Worm (Caenorhabditis elegans) whole organism, early embryonic: Measurements from ENCODE around the gene ptc-3.

Source experiments
- B0310.2 ChIP-seq: sonication (generic microtip); optimal IDR thresholded peaks from 2 replicates; lab custom pipeline; 2016; ENCODE audit warnings: mild to moderate bottlenecking, missing genetic modification characterization, missing compliant biosample characterization
- F13C5.2 ChIP-seq: sonication (generic microtip); optimal IDR thresholded peaks from 2 replicates; lab custom pipeline; 2017; ENCODE audit warnings: mild to moderate bottlenecking, missing genetic modification characterization, inconsistent platforms, missing compliant biosample characterization
- aly-1 ChIP-seq: sonication (generic microtip); optimal IDR thresholded peaks from 2 replicates; lab custom pipeline; 2016; ENCODE audit warnings: missing genetic modification characterization, missing compliant biosample characterization
- ama-1 ChIP-seq: fragments of 150-350 bp; optimal IDR thresholded peaks from 2 replicates; lab custom pipeline; 2014
- ceh-13 ChIP-seq: fragments of 200-800 bp; sonication (Bioruptor generic); optimal IDR thresholded peaks from 2 replicates; lab custom pipeline; 2018; ENCODE audit warnings: mild to moderate bottlenecking, missing genetic modification characterization, missing compliant biosample characterization
- ceh-36 ChIP-seq: sonication (generic microtip); optimal IDR thresholded peaks from 2 replicates; lab custom pipeline; 2016; ENCODE audit warnings: missing genetic modification characterization, inconsistent platforms, missing compliant biosample characterization
- ets-7 ChIP-seq: sonication (generic microtip); optimal IDR thresholded peaks from 2 replicates; lab custom pipeline; 2016; ENCODE audit warnings: missing genotype, missing genetic modification characterization, missing compliant biosample characterization
- flt-1 ChIP-seq: fragments of 200-800 bp; sonication (Bioruptor generic); IDR thresholded peaks from 2 replicates; pipeline ENCODE4 v1.3.6; 2022; ENCODE audit warnings: missing genetic modification characterization, missing compliant biosample characterization
- hmbx-1 ChIP-seq: sonication (generic microtip); optimal IDR thresholded peaks from 2 replicates; lab custom pipeline; 2016; ENCODE audit warnings: mild to moderate bottlenecking, missing genetic modification characterization, missing compliant biosample characterization
- hmg-4 ChIP-seq: fragments of 200-800 bp; sonication (Bioruptor generic); optimal IDR thresholded peaks from 2 replicates; lab custom pipeline; 2018; ENCODE audit warnings: mild to moderate bottlenecking, missing genetic modification characterization, missing compliant biosample characterization
- hnd-1 ChIP-seq: sonication (generic microtip); optimal IDR thresholded peaks from 2 replicates; lab custom pipeline; 2016; ENCODE audit warnings: missing genetic modification characterization, missing compliant biosample characterization
- pes-1 ChIP-seq: fragments of 200-800 bp; sonication (Bioruptor generic); IDR thresholded peaks from 2 replicates; pipeline ENCODE4 v1.3.6; 2022; ENCODE audit warnings: missing genetic modification reagents, missing genetic modification characterization, missing compliant biosample characterization
- scrt-1 ChIP-seq: fragments of 200-800 bp; sonication (Bioruptor generic); IDR thresholded peaks from 2 replicates; pipeline ENCODE4 v1.3.6; 2022; ENCODE audit warnings: missing genetic modification characterization, missing compliant biosample characterization
- sea-1 ChIP-seq: fragments of 200-800 bp; sonication (Bioruptor generic); conservative IDR thresholded peaks from 2 replicates; pipeline ENCODE4 v1.3.6; 2022; ENCODE audit warnings: missing genetic modification characterization, missing compliant biosample characterization
- tbx-11 ChIP-seq: fragments of 200-800 bp; sonication (Bioruptor generic); IDR thresholded peaks from 2 replicates; pipeline ENCODE4 v1.3.6; 2022; ENCODE audit warnings: missing genetic modification characterization, missing compliant biosample characterization
- tbx-37 ChIP-seq: fragments of 200-800 bp; sonication (Bioruptor generic); conservative IDR thresholded peaks from 2 replicates; pipeline ENCODE4 v1.3.6; 2022; ENCODE audit warnings: missing genetic modification reagents, missing genetic modification characterization, missing compliant biosample characterization
- tra-4 ChIP-seq: sonication (generic microtip); optimal IDR thresholded peaks from 2 replicates; lab custom pipeline; 2017; ENCODE audit warnings: missing genetic modification characterization, missing compliant biosample characterization

Gene ptc-3

DNA sequence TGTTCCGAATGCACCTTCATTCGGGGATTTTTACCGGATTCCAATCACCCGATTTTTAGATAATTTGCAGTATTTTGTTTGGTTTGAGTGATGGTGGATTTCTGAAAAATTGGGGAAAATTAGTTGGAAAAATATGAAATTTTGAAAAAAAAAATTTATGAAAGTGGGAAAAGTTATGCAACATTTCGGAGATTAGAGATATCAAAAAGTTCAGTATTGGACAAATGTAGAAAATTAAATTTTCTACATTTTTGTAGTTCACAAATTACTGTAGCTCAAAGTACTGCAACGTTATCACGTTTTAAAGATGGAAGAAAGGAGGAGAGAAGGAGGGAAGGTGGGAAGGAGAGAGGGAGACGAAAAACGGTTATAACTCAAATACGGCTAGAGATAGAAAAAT lies at the start of gene ptc-3:
Gene ptc-3 (minus strand): TSS at position 101 of the 400 bp plus-strand sequence.
- no peak for TF ChIP-seq sea-1 (GFP tag; lab: Robert Waterston, UW)
- no peak for TF ChIP-seq hmg-4
- no peak for TF ChIP-seq F13C5.2

DNA sequence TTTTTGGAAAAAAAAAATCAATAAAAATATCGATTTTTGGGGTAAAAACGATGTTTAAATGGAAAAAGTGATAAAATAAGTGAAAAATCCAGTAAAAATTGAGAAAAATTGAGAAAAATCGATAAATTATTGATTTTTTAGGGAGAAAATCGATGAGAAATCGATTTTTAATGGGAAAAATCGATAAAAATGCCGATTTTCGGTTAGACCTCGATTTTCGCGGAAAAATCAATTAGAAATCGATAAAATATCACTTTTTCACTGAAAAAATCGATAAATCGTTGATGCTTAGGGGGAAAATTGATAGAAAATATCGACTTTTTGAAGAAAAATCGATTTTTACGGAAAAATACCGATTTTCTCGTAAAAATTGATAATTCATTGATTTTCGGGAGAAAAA lies 48.8 kb upstream of the ptc-3 start:
- no peak for TF ChIP-seq ceh-36 (tag; lab: Kevin White, UChicago)
- no peak for TF ChIP-seq tbx-37 (GFP tag; lab: Robert Waterston, UW)
- TF ChIP-seq ceh-13 (GFP tag; lab: Kevin White, UChicago): no peak
- TF ChIP-seq B0310.2 (tag; lab: Kevin White, UChicago): no peak
- no peak for TF ChIP-seq ets-7 (tag; lab: Kevin White, UChicago)
- TF ChIP-seq hnd-1 (tag; lab: Kevin White, UChicago): no peak
- no peak for TF ChIP-seq pes-1
- TF ChIP-seq scrt-1 (GFP tag; lab: Robert Waterston, UW): no peak
- TF ChIP-seq tbx-11: no peak
- TF ChIP-seq sea-1 (GFP tag; lab: Robert Waterston, UW): no peak
- TF ChIP-seq F13C5.2: no peak

DNA sequence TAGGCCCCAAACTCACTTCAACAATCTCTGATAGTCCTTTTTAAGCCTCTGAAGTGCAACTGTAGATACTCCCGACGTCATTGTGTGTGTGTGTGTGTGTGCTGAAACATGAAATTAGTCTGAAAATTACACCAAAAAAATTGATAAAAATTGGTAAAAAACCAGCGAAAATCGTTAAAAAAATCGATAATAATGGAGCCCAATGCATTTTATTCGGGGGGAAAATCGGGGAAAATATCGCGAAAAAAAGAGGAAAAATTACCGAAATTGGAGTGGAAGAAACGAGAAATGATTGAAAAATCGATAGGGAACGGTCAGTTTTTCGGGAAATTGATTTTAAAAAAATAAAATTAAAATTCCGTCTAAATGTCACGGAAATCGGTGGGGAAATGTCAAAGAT lies 47.9 kb upstream of the ptc-3 start, which contains the start of gene ubc-26:
Gene ubc-26 (minus strand): TSS at position 101 of the 400 bp plus-strand sequence.
- TF ChIP-seq tbx-11 (no peak), pes-1 (no peak), hnd-1 (tag; lab: Kevin White, UChicago) (no peak), hmg-4 (no peak), tra-4 (tag; lab: Kevin White, UChicago) (no peak), ets-7 (tag; lab: Kevin White, UChicago) (no peak), ama-1 (lab: Kevin White, UChicago) (no peak), B0310.2 (tag; lab: Kevin White, UChicago) (no peak), aly-1 (tag; lab: Kevin White, UChicago) (no peak), flt-1 (GFP tag; lab: Robert Waterston, UW) (no peak), scrt-1 (GFP tag; lab: Robert Waterston, UW) (no peak), F13C5.2 (no peak), ceh-36 (tag; lab: Kevin White, UChicago) (no peak)

DNA sequence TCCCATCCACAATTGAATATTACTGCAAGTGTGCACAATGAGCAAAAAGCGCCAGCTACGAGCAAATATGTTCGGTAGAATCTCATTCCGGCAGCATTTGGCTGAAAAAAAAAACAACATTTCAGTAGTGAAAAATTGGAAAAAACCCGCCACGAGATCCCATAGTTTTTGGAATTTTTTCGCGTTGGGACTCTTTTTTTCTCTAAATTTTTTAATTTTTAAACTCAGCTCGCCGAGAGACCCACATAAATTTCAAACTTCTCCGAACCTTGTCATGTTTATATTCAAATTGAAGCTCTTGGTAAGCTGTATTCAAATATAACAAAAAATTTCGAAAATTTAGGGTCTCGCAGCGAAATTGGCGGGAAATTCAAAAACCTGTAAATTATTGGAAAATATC lies 41.9 kb upstream of the ptc-3 start, which contains the start of gene sqv-2:
Gene sqv-2 (minus strand): TSS at position 101 of the 400 bp plus-strand sequence.
- TF ChIP-seq ama-1 (lab: Kevin White, UChicago) (no peak), hmg-4 (no peak), scrt-1 (GFP tag; lab: Robert Waterston, UW) (no peak)

DNA sequence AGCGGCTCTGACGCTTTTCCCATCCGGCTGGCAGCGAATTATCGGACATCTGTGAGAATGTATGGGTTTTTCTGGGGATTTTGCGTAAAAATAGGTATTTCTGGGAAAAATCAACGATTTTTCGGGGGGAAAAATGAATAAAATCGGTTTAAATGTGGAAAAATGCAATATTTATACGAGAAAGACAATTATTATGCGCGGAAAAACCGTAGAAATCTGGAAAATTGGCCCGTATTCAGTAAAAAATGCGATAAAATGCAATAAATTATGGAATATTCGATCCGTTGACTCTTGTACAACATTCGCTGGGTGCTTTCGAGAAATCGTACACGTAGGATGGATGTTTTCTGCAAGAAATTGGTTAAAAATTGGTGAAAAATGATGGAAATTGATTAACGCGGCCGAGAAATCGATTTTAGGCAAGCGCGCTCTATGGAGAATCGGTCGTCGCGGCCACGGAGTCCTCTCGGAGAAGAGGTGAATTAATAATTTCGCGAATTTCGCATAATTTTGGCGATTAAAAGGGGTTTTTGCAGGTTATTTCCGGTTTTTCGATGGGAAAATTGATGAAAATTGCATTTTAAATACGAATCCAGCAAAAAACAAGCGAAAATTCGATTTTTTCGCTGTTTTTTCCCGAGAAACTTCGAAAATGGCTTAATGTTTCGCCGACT lies 36.7 kb upstream of the ptc-3 start, which contains the start of gene pinn-1:
Gene pinn-1 (minus strand): TSS at position 51 of the 674 bp plus-strand sequence.
- peak; percentile 79 for TF ChIP-seq pes-1
- peak; percentile 77 for TF ChIP-seq tbx-37 (GFP tag; lab: Robert Waterston, UW)
- peak; percentile 37 for TF ChIP-seq F13C5.2
- no peak for TF ChIP-seq B0310.2 (tag; lab: Kevin White, UChicago)
- no peak for TF ChIP-seq hmbx-1
- peak; percentile 61; the same call in 1 of the 2 replicates for TF ChIP-seq flt-1 (GFP tag; lab: Robert Waterston, UW)
- no peak for TF ChIP-seq tbx-11
- no peak for TF ChIP-seq hmg-4
- TF ChIP-seq hnd-1 (tag; lab: Kevin White, UChicago): peak; percentile 19
- TF ChIP-seq sea-1 (GFP tag; lab: Robert Waterston, UW): no peak; the same call in 1 of the 2 replicates
- TF ChIP-seq tra-4 (tag; lab: Kevin White, UChicago): no peak
- no peak for TF ChIP-seq ets-7 (tag; lab: Kevin White, UChicago)
- no peak for TF ChIP-seq ceh-13 (GFP tag; lab: Kevin White, UChicago)

DNA sequence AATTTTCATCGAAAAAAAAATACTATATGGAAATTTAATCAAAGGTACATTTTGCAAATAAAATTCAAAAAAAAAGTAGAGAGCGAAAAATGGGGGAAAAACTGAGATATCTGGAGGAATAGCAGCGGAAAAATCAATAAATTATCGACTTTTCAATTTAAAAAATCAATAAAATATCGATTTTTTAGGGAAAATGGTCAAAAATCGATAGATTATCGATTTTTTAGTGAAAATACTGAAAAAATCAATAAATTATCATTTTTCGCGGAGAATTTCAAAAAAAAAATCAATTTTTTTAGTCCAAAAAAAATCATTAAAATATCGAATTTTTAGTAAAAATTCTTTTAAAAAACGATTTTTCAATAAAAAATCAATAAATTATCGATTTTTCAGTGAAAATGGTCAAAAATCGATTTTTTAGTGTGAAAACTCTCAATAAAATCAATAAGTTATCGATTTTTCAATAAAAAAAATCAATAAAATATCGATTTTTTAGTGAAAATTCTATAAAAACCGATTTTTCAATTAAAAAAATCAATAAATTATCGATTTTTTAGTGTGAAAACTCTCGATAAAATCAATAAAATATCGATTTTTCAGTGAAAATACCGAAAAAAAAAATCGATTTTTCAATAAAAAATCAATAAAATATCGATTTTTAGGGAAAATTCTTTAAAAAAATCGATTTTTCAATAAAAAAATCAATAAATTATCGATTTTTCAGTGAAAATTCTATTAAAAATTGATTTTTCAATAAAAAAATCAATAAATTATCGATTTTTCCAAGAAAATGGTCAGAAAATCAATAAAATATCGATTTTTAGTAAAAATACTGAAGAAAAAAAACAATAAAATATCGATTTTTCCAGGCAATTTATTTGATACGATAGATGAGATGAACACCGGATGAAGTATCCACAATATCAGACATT lies 33.4 kb upstream of the ptc-3 start:
- TF ChIP-seq aly-1 (tag; lab: Kevin White, UChicago) (no peak), scrt-1 (GFP tag; lab: Robert Waterston, UW) (no peak), ceh-36 (tag; lab: Kevin White, UChicago) (no peak), B0310.2 (tag; lab: Kevin White, UChicago) (no peak), F13C5.2 (no peak), hmg-4 (no peak), hnd-1 (tag; lab: Kevin White, UChicago) (no peak), hmbx-1 (no peak), pes-1 (no peak), ets-7 (tag; lab: Kevin White, UChicago) (no peak), ama-1 (lab: Kevin White, UChicago) (no peak)

DNA sequence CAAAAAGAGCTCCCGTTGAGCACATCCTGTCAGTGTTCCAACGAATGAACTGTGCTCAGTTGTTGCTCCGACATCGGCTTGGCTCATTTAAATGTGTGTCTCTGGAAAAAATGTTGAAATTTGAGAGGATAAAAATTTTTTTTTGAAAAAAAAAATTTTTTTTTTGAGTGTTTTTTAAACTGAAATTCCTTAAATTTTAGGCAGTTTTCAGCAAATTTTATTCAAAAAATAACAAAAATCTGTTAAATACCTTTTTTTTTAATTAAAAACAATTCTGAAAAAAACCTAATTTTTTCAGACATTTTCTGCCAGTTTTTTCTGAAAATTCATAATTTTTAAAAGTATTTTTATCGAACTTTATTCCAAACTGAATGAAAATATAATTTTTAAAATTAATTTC lies 32.4 kb upstream of the ptc-3 start, which contains the start of gene pigw-1:
Gene pigw-1 (minus strand): TSS at position 101 of the 400 bp plus-strand sequence.
- TF ChIP-seq aly-1 (tag; lab: Kevin White, UChicago) (no peak), ets-7 (tag; lab: Kevin White, UChicago) (no peak)
